Fruit fly (Drosophila melanogaster) whole organism, embryonic: ENCODE results near the gene Wdr59.

Experiments used
- Bdp1 ChIP-seq: fragments of 200-800 bp; sonication (Bioruptor generic); optimal IDR thresholded peaks from 3 replicates; lab custom pipeline; 2016; ENCODE audit warnings: missing biosample characterization, missing genetic modification characterization
- Bteb2 ChIP-seq: fragments of 200-800 bp; sonication (Bioruptor generic); optimal IDR thresholded peaks from 2 replicates; lab custom pipeline; 2016; ENCODE audit warnings: missing biosample characterization, missing genetic modification characterization
- CG10366 ChIP-seq: fragments of 200-800 bp; sonication (Bioruptor generic); IDR thresholded peaks from 2 replicates; pipeline ENCODE4 v1.3.6; 2022; ENCODE audit warnings: missing biosample characterization, missing genetic modification characterization
- CG11247 ChIP-seq: fragments of 200-800 bp; sonication (Bioruptor generic); IDR thresholded peaks from 2 replicates; pipeline ENCODE4 v1.3.6; 2022; ENCODE audit warnings: missing biosample characterization, missing genetic modification characterization
- CG11504 ChIP-seq: fragments of 200-800 bp; sonication (Bioruptor generic); optimal IDR thresholded peaks from 3 replicates; lab custom pipeline; 2019; ENCODE audit warnings: missing biosample characterization, mild to moderate bottlenecking, missing genetic modification characterization, moderate library complexity
- CG11723 ChIP-seq: fragments of 200-800 bp; sonication (Bioruptor generic); optimal IDR thresholded peaks from 2 replicates; lab custom pipeline; 2017; ENCODE audit warnings: missing biosample characterization, mild to moderate bottlenecking, missing genetic modification characterization
- CG12219 ChIP-seq: fragments of 200-800 bp; sonication (Bioruptor generic); optimal IDR thresholded peaks from 3 replicates; lab custom pipeline; 2018; ENCODE audit warnings: missing biosample characterization, mild to moderate bottlenecking, missing genetic modification characterization
- CG12236 ChIP-seq: fragments of 200-800 bp; sonication (Bioruptor generic); optimal IDR thresholded peaks from 2 replicates; lab custom pipeline; 2016; ENCODE audit warnings: missing biosample characterization, missing genetic modification characterization
- CG13624 ChIP-seq: fragments of 200-800 bp; sonication (Bioruptor generic); optimal IDR thresholded peaks from 2 replicates; lab custom pipeline; 2016; ENCODE audit warnings: missing biosample characterization, missing genetic modification characterization
- CG15011 ChIP-seq: fragments of 200-800 bp; sonication (Bioruptor generic); optimal IDR thresholded peaks from 3 replicates; lab custom pipeline; 2018; ENCODE audit warnings: missing biosample characterization, mild to moderate bottlenecking, missing genetic modification characterization
- CG15514 ChIP-seq: fragments of 200-800 bp; sonication (Bioruptor generic); optimal IDR thresholded peaks from 3 replicates; lab custom pipeline; 2017; ENCODE audit warnings: missing biosample characterization, missing genetic modification characterization, mild to moderate bottlenecking, moderate library complexity, missing genetic modification reagents
- CG16779 ChIP-seq: fragments of 200-800 bp; sonication (Bioruptor generic); IDR thresholded peaks from 2 replicates; pipeline ENCODE4 v1.3.6; 2022; ENCODE audit warnings: missing biosample characterization, missing genetic modification characterization
- CG1832 ChIP-seq: fragments of 200-800 bp; sonication (Bioruptor generic); optimal IDR thresholded peaks from 2 replicates; lab custom pipeline; 2017; ENCODE audit warnings: missing biosample characterization, mild to moderate bottlenecking, missing genetic modification characterization, inconsistent platforms
- CG2889 ChIP-seq: fragments of 200-800 bp; sonication (Bioruptor generic); IDR thresholded peaks from 3 replicates; pipeline ENCODE4 v1.3.6; 2022; ENCODE audit warnings: missing biosample characterization, missing genetic modification characterization
- CG31365 ChIP-seq: fragments of 200-800 bp; sonication (Bioruptor generic); optimal IDR thresholded peaks from 2 replicates; lab custom pipeline; 2018; ENCODE audit warnings: missing biosample characterization, mild to moderate bottlenecking, missing genetic modification characterization
- CG32532 ChIP-seq: fragments of 200-800 bp; sonication (Bioruptor generic); IDR thresholded peaks from 2 replicates; pipeline ENCODE4 v1.3.6; 2022; ENCODE audit warnings: missing biosample characterization, missing genetic modification characterization
- CG5180 ChIP-seq: fragments of 200-800 bp; sonication (Bioruptor generic); optimal IDR thresholded peaks from 3 replicates; lab custom pipeline; 2017; ENCODE audit warnings: missing biosample characterization, missing genetic modification characterization, mild to moderate bottlenecking, moderate library complexity, missing genetic modification reagents
- CG6654 ChIP-seq: fragments of 200-800 bp; sonication (Bioruptor generic); optimal IDR thresholded peaks from 2 replicates; lab custom pipeline; 2017; ENCODE audit warnings: missing biosample characterization, mild to moderate bottlenecking, missing genetic modification characterization
- CG7556 ChIP-seq: fragments of 200-800 bp; sonication (Bioruptor generic); optimal IDR thresholded peaks from 2 replicates; lab custom pipeline; 2017; ENCODE audit warnings: missing biosample characterization, mild to moderate bottlenecking, missing genetic modification characterization
- CG7987 ChIP-seq: fragments of 200-800 bp; sonication (Bioruptor generic); optimal IDR thresholded peaks from 2 replicates; lab custom pipeline; 2018; ENCODE audit warnings: missing biosample characterization, mild to moderate bottlenecking, missing genetic modification characterization, moderate library complexity
- CG8290 ChIP-seq, 3 experiments: fragments of 200-800 bp; sonication (Bioruptor generic); optimal IDR thresholded peaks; 2 replicates each; lab custom pipeline; 2016 to 2019; ENCODE audit warnings: missing biosample characterization in 3 of 3, missing genetic modification characterization in 3 of 3, mild to moderate bottlenecking in 2 of 3, moderate library complexity in 1 of 3
- CG8388 ChIP-seq: fragments of 200-800 bp; sonication (Bioruptor generic); optimal IDR thresholded peaks from 2 replicates; lab custom pipeline; 2019; ENCODE audit warnings: missing biosample characterization, mild to moderate bottlenecking, missing genetic modification characterization, moderate library complexity
- CG9817 ChIP-seq: fragments of 200-800 bp; sonication (Bioruptor generic); optimal IDR thresholded peaks from 2 replicates; lab custom pipeline; 2018; ENCODE audit warnings: missing biosample characterization, mild to moderate bottlenecking, missing genetic modification characterization, moderate library complexity
- Drgx ChIP-seq: fragments of 200-800 bp; sonication (Bioruptor generic); IDR thresholded peaks from 2 replicates; pipeline ENCODE4 v1.3.6; 2022; ENCODE audit warnings: missing biosample characterization, missing genetic modification characterization
- ERR ChIP-seq: fragments of 200-800 bp; sonication (Bioruptor generic); optimal IDR thresholded peaks from 2 replicates; lab custom pipeline; 2016; ENCODE audit warnings: missing biosample characterization, missing genetic modification characterization
- Hmr ChIP-seq: fragments of 200-800 bp; sonication (Bioruptor generic); optimal IDR thresholded peaks from 3 replicates; lab custom pipeline; 2017; ENCODE audit warnings: mild to moderate bottlenecking, missing biosample characterization, missing genetic modification reagents, missing genetic modification characterization
- Jarid2 ChIP-seq: fragments of 200-800 bp; sonication (Bioruptor generic); optimal IDR thresholded peaks from 3 replicates; lab custom pipeline; 2017; ENCODE audit warnings: mild to moderate bottlenecking, missing biosample characterization, missing genetic modification reagents, missing genetic modification characterization
- MESR4 ChIP-seq: fragments of 200-800 bp; sonication (Bioruptor generic); optimal IDR thresholded peaks from 2 replicates; lab custom pipeline; 2018; ENCODE audit warnings: missing biosample characterization, mild to moderate bottlenecking, missing genetic modification characterization, moderate library complexity
- MTF-1 ChIP-seq: fragments of 200-800 bp; sonication (Bioruptor generic); optimal IDR thresholded peaks from 2 replicates; lab custom pipeline; 2018; ENCODE audit warnings: missing biosample characterization, mild to moderate bottlenecking, missing genetic modification characterization, borderline replicate concordance
- NFAT ChIP-seq: fragments of 200-800 bp; sonication (Bioruptor generic); IDR thresholded peaks from 2 replicates; pipeline ENCODE4 v1.3.6; 2022; ENCODE audit warnings: missing biosample characterization, missing genetic modification characterization
- Nf-YB ChIP-seq: fragments of 200-800 bp; sonication (Bioruptor generic); optimal IDR thresholded peaks from 3 replicates; lab custom pipeline; 2019; ENCODE audit warnings: missing biosample characterization, mild to moderate bottlenecking, missing genetic modification characterization, moderate library complexity
- Optix ChIP-seq: fragments of 200-800 bp; sonication (Bioruptor generic); IDR thresholded peaks from 3 replicates; pipeline ENCODE4 v1.3.6; 2022; ENCODE audit warnings: missing biosample characterization, missing genetic modification characterization
- Rx ChIP-seq: fragments of 200-800 bp; sonication (Bioruptor generic); IDR thresholded peaks from 2 replicates; pipeline ENCODE4 v1.3.6; 2022; ENCODE audit warnings: missing biosample characterization, missing genetic modification characterization
- Sox102F ChIP-seq: fragments of 200-800 bp; sonication (Bioruptor generic); optimal IDR thresholded peaks from 2 replicates; lab custom pipeline; 2018; ENCODE audit warnings: missing biosample characterization, mild to moderate bottlenecking, missing genetic modification characterization, moderate library complexity
- cas ChIP-seq: fragments of 200-800 bp; sonication (Bioruptor generic); IDR thresholded peaks from 2 replicates; pipeline ENCODE4 v1.3.6; 2022; ENCODE audit warnings: missing biosample characterization, missing genetic modification characterization
- chinmo ChIP-seq: fragments of 200-800 bp; sonication (Bioruptor generic); IDR thresholded peaks from 4 replicates; pipeline ENCODE4 v1.3.6; 2022; ENCODE audit warnings: missing biosample characterization, missing genetic modification characterization; ENCODE audit not compliant: partially characterized antibody
- gcm ChIP-seq: fragments of 200-800 bp; sonication (Bioruptor generic); optimal IDR thresholded peaks from 2 replicates; lab custom pipeline; 2019; ENCODE audit warnings: missing biosample characterization, mild to moderate bottlenecking, missing genetic modification characterization, moderate library complexity
- kni ChIP-seq: fragments of 200-800 bp; sonication (Bioruptor generic); optimal IDR thresholded peaks from 3 replicates; lab custom pipeline; 2017; ENCODE audit warnings: mild to moderate bottlenecking, missing biosample characterization, missing genetic modification reagents, missing genetic modification characterization
- lov ChIP-seq, 2 experiments: fragments of 200-800 bp in 1 of 2; fragments of >200 bp in 1 of 2; sonication (Bioruptor generic) in 1 of 2; IDR thresholded peaks in 1 of 2; optimal IDR thresholded peaks in 1 of 2; 2 replicates in 1 of 2; 3 replicates in 1 of 2; pipeline versions ENCODE4 v1.3.6 to Lab custom; 2017 to 2022; ENCODE audit warnings: missing biosample characterization in 1 of 2, missing genetic modification characterization in 1 of 2
- oc ChIP-seq: fragments of 200-800 bp; sonication (Bioruptor generic); optimal IDR thresholded peaks from 2 replicates; lab custom pipeline; 2018; ENCODE audit warnings: missing biosample characterization, mild to moderate bottlenecking, missing genetic modification characterization, moderate library complexity
- pho ChIP-seq: fragments of 200-800 bp; sonication (Bioruptor generic); optimal IDR thresholded peaks from 2 replicates; lab custom pipeline; 2016; ENCODE audit warnings: missing biosample characterization, missing genetic modification characterization
- pita ChIP-seq: fragments of 200-800 bp; sonication (Bioruptor generic); optimal IDR thresholded peaks from 2 replicates; lab custom pipeline; 2017; ENCODE audit warnings: missing biosample characterization, mild to moderate bottlenecking, missing genetic modification characterization
- row ChIP-seq: fragments of 200-800 bp; sonication (Bioruptor generic); IDR thresholded peaks from 3 replicates; pipeline ENCODE4 v1.3.6; 2022; ENCODE audit warnings: missing biosample characterization, missing genetic modification characterization
- shn ChIP-seq: fragments of 200-800 bp; sonication (Bioruptor generic); optimal IDR thresholded peaks from 3 replicates; lab custom pipeline; 2016; ENCODE audit warnings: missing biosample characterization, missing genetic modification characterization
- sima ChIP-seq: fragments of 200-800 bp; sonication (Bioruptor generic); optimal IDR thresholded peaks from 2 replicates; lab custom pipeline; 2016; ENCODE audit warnings: missing biosample characterization, missing genetic modification characterization
- slbo ChIP-seq: fragments of 200-800 bp; sonication (Bioruptor generic); IDR thresholded peaks from 2 replicates; pipeline ENCODE4 v1.3.6; 2022; ENCODE audit warnings: missing biosample characterization, missing genetic modification characterization
- tgo ChIP-seq: fragments of 200-800 bp; sonication (Bioruptor generic); IDR thresholded peaks from 3 replicates; pipeline ENCODE4 v1.3.6; 2022; ENCODE audit warnings: missing biosample characterization, missing genetic modification characterization
- tin ChIP-seq: fragments of 200-800 bp; sonication (Bioruptor generic); optimal IDR thresholded peaks from 3 replicates; lab custom pipeline; 2016; ENCODE audit warnings: missing biosample characterization, missing genetic modification characterization
- zen2 ChIP-seq: fragments of 200-800 bp; sonication (Bioruptor generic); IDR thresholded peaks from 3 replicates; pipeline ENCODE4 v1.3.6; 2022; ENCODE audit warnings: missing biosample characterization, missing genetic modification characterization; ENCODE audit not compliant: partially characterized antibody

The Wdr59 gene

dm6 chr2L:11123499-11123898, 32.3 kb downstream of the Wdr59 start, which contains the start of the genes Csl4 and Nup160 (continued):
- TF ChIP-seq CG11504 (tag; lab: Kevin White, UChicago), result no peak
- no peak for TF ChIP-seq CG1832 (GFP tag; lab: Kevin White, UChicago)
- TF ChIP-seq CG2889 (GFP tag; lab: Robert Waterston, UW), result no peak
- no peak for TF ChIP-seq Nf-YB (GFP tag; lab: Kevin White, UChicago)
- peak; percentile 60 for TF ChIP-seq Rx (GFP tag; lab: Robert Waterston, UW)
- TF ChIP-seq ERR (GFP tag; lab: Kevin White, UChicago), result peak; percentile 60
- TF ChIP-seq MESR4, result peak; percentile 18
- TF ChIP-seq CG11723 (GFP tag; lab: Kevin White, UChicago), result no peak
- no peak for TF ChIP-seq sima
- no peak for TF ChIP-seq Sox102F
- peak; percentile 69 for TF ChIP-seq CG12236
- TF ChIP-seq Optix (GFP tag; lab: Robert Waterston, UW), result 0 out of 3 replicates have a peak, but pooled peaks have one; percentile 37
- TF ChIP-seq CG10366 (GFP tag; lab: Robert Waterston, UW), result peak; percentile 76
- TF ChIP-seq CG8290 (GFP tag; optimal IDR thresholded peaks at IDR 0.05; lab: Kevin White, UChicago), result peak; percentile 63
- TF ChIP-seq CG8290 (tag; optimal IDR thresholded peaks at IDR 0.05; lab: Kevin White, UChicago), result no peak
- no peak for TF ChIP-seq zen2 (GFP tag; lab: Robert Waterston, UW)
- peak; percentile 85 for TF ChIP-seq pho
- peak; percentile 93 for TF ChIP-seq row (GFP tag; lab: Robert Waterston, UW)
- TF ChIP-seq CG7556 (GFP tag; lab: Kevin White, UChicago), result no peak
- peak; percentile 86 for TF ChIP-seq tin (GFP tag; lab: Kevin White, UChicago)
- peak; percentile 92 for TF ChIP-seq CG13624 (GFP tag; lab: Kevin White, UChicago)
- peak; percentile 74 for TF ChIP-seq tgo (GFP tag; lab: Robert Waterston, UW)
- TF ChIP-seq slbo, result peak; percentile 90
- TF ChIP-seq gcm (GFP tag; lab: Kevin White, UChicago), result no peak
- TF ChIP-seq CG12219 (GFP tag; lab: Kevin White, UChicago), result no peak
- peak; percentile 33; the same call in 1 of the 2 replicates for TF ChIP-seq cas (GFP tag; lab: Robert Waterston, UW)
- no peak for TF ChIP-seq chinmo (GFP tag; lab: Robert Waterston, UW)
- TF ChIP-seq CG11247, result peak; percentile 72
- no peak for TF ChIP-seq MTF-1 (GFP tag; lab: Kevin White, UChicago)
- TF ChIP-seq CG15514 (GFP tag; lab: Kevin White, UChicago), result peak; percentile 66
- TF ChIP-seq kni, result no peak
- no peak for TF ChIP-seq pita
- TF ChIP-seq CG32532 (GFP tag; lab: Robert Waterston, UW), result peak; percentile 86
- no peak for TF ChIP-seq oc (tag; lab: Kevin White, UChicago)
- peak; percentile 61; the same call in 1 of the 2 replicates for TF ChIP-seq CG16779 (GFP tag; lab: Robert Waterston, UW)
- peak; percentile 52 for TF ChIP-seq CG7987 (GFP tag; lab: Kevin White, UChicago)
- peak; percentile 76 for TF ChIP-seq CG9817 (tag; lab: Kevin White, UChicago)
- TF ChIP-seq shn, result peak; percentile 82
- TF ChIP-seq Bteb2 (GFP tag; lab: Kevin White, UChicago), result peak; percentile 88
- no peak for TF ChIP-seq Jarid2 (GFP tag; lab: Kevin White, UChicago)
- no peak for TF ChIP-seq CG15011 (GFP tag; lab: Kevin White, UChicago)
- peak; percentile 71 for TF ChIP-seq Drgx (GFP tag; lab: Robert Waterston, UW)
- peak; percentile 74 for TF ChIP-seq Bdp1 (GFP tag; lab: Kevin White, UChicago)
- TF ChIP-seq CG31365, result no peak
- no peak for TF ChIP-seq CG8388 (GFP tag; lab: Kevin White, UChicago)
- no peak for TF ChIP-seq lov (optimal IDR thresholded peaks at IDR 0.05; lab: Kevin White, UChicago)
- no peak for TF ChIP-seq lov (GFP tag; IDR thresholded peaks at IDR 0.05; lab: Robert Waterston, UW)
- TF ChIP-seq CG5180 (GFP tag; lab: Kevin White, UChicago), result no peak
- no peak for TF ChIP-seq CG6654 (GFP tag; lab: Kevin White, UChicago)
- TF ChIP-seq NFAT, result peak; percentile 65
- no peak for TF ChIP-seq Hmr (GFP tag; lab: Kevin White, UChicago)
